Worm (Caenorhabditis elegans): ENCODE data around the gene M117.4.

M117.4 gene

DNA sequence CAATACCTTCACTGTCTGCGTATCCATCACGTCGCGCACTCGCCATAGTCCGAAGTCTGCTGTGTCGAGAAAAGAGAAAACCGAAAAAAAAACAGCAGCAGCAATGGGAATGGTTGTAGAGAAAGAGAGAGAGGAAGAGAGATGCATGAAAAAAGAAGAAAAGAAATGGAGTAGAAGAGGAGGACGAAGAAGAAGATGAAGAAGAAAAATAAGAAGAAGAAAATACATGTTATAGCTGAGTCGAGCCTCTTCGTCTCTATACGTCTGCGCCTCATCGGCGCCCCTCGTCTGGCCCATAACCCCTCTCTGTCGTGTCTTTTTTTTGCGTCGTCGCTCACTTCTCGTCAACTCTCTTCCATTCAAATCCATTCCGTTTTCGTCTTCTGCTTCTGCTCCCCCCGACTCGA lies 23.6 kb downstream of the M117.4 start (continued):
- TF ChIP-seq nhr-12 (tag; optimal IDR thresholded peaks at IDR 0.05): no peak
- peak; percentile 14 for TF ChIP-seq tbx-2 (tag; optimal IDR thresholded peaks at IDR 0.05)
- TF ChIP-seq nhr-43 (tag; optimal IDR thresholded peaks at IDR 0.05; ENCODE audit: poor library complexity, severe bottlenecking): peak; percentile 4
- no peak for TF ChIP-seq unc-39 (tag; optimal IDR thresholded peaks at IDR 0.05)
- TF ChIP-seq unc-62 (GFP tag; optimal IDR thresholded peaks at IDR 0.05): peak; percentile 35
- TF ChIP-seq daf-12 (tag; optimal IDR thresholded peaks at IDR 0.05): no peak
- TF ChIP-seq lsy-12 (tag; optimal IDR thresholded peaks at IDR 0.05): peak; percentile 42
- TF ChIP-seq fkh-10 (GFP tag; optimal IDR thresholded peaks at IDR 0.05): peak; percentile 74
- no peak for TF ChIP-seq ceh-9 (tag; optimal IDR thresholded peaks at IDR 0.05)
- peak; percentile 51 for TF ChIP-seq R02D3.7 (tag; optimal IDR thresholded peaks at IDR 0.05)
- no peak for TF ChIP-seq ama-1 (optimal IDR thresholded peaks at IDR 0.05)
- peak; percentile 44 for TF ChIP-seq zag-1 (tag; optimal IDR thresholded peaks at IDR 0.05)
- peak; percentile 59 for TF ChIP-seq nhr-25 (tag; optimal IDR thresholded peaks at IDR 0.05)
- TF ChIP-seq eor-1 (tag; optimal IDR thresholded peaks at IDR 0.05): no peak
- no peak for TF ChIP-seq pqm-1 (tag; optimal IDR thresholded peaks at IDR 0.05)
- no peak for TF ChIP-seq nhr-67 (tag; optimal IDR thresholded peaks at IDR 0.05)
- TF ChIP-seq ceh-82 (tag; optimal IDR thresholded peaks at IDR 0.05): peak; percentile 17
- no peak for TF ChIP-seq fkh-2 (tag; optimal IDR thresholded peaks at IDR 0.05)

DNA sequence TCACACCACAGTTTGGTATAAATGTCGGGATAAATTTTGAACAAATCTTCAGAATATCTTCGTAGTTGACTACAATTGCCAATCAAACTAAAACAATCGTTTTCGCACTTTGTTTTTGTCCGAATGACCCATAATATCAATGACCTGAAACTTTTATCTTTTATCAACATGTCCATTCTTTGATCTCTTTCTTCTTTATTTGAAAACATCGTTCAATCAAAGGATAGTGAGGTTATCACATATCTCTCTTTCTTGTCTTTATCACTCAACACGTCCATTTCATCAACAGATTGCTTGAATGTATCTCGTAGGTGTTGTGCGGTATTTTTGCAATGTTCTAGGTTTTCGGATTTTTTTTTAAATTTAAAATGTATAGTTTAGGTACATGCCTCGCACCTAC lies 24.3 kb downstream of the M117.4 start:
- TF ChIP-seq unc-62 (GFP tag; optimal IDR thresholded peaks at IDR 0.05): no peak
- TF ChIP-seq nhr-43 (tag; optimal IDR thresholded peaks at IDR 0.05; ENCODE audit: poor library complexity, severe bottlenecking): peak; percentile 69
- no peak for TF ChIP-seq ZK546.5 (tag; optimal IDR thresholded peaks at IDR 0.05)
- no peak for TF ChIP-seq ama-1 (optimal IDR thresholded peaks at IDR 0.05)
- peak; percentile 28 for TF ChIP-seq nhr-25 (tag; optimal IDR thresholded peaks at IDR 0.05)
- no peak for TF ChIP-seq pqm-1 (tag; optimal IDR thresholded peaks at IDR 0.05)
- TF ChIP-seq fkh-10 (GFP tag; optimal IDR thresholded peaks at IDR 0.05): no peak
- TF ChIP-seq mml-1 (tag; optimal IDR thresholded peaks at IDR 0.05): no peak
- peak; percentile 84 for TF ChIP-seq nhr-23 (tag; optimal IDR thresholded peaks at IDR 0.05)
- no peak for TF ChIP-seq ceh-82 (tag; optimal IDR thresholded peaks at IDR 0.05)
- no peak for TF ChIP-seq ceh-9 (tag; optimal IDR thresholded peaks at IDR 0.05)
- TF ChIP-seq fkh-2 (tag; optimal IDR thresholded peaks at IDR 0.05): no peak
- no peak for TF ChIP-seq lsy-12 (tag; optimal IDR thresholded peaks at IDR 0.05)
- peak in 2 of 3 experiments; percentile 42 to 67 for TF ChIP-seq elt-3 (tag; optimal IDR thresholded peaks at IDR 0.05)

ce11 chrIV:11804053-11804452 lies 29.3 kb downstream of the M117.4 start, which contains the start of gene H01G02.1:
Gene H01G02.1 (minus strand): TSS chrIV:11804153.
- no peak for TF ChIP-seq ceh-9 (tag; optimal IDR thresholded peaks at IDR 0.05)
- TF ChIP-seq lin-39 (tag; optimal IDR thresholded peaks at IDR 0.05): no peak
- TF ChIP-seq nhr-28 (tag; optimal IDR thresholded peaks at IDR 0.05): no peak
- TF ChIP-seq snpc-4 (tag; optimal IDR thresholded peaks at IDR 0.05): no peak
- TF ChIP-seq ceh-28 (tag; optimal IDR thresholded peaks at IDR 0.05): no peak
- no peak for TF ChIP-seq egl-27 (tag; optimal IDR thresholded peaks at IDR 0.05)
- TF ChIP-seq jun-1 (tag; optimal IDR thresholded peaks at IDR 0.05): no peak
- TF ChIP-seq ztf-4 (tag; optimal IDR thresholded peaks at IDR 0.05): no peak
- no peak for TF ChIP-seq nhr-43 (tag; optimal IDR thresholded peaks at IDR 0.05; ENCODE audit: poor library complexity, severe bottlenecking)
- no peak for TF ChIP-seq tbx-2 (tag; optimal IDR thresholded peaks at IDR 0.05)

DNA sequence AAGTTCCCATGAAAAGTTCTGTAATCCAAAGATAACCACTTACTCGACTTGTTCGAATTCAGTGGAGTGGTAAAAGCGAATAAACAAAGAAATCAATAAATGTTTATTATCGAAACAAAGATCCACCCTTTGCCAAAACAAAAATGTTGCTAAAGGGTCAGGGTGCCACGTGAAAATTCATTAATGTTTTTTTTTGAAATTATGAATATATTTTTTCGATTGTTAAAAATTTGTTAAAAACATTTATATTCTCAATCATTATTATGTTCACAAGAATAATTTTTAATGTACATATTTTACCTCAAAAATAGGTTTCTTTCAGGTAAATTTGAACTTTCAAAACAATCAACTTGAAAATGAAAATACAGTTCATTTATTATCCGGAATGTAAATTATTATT lies 30.3 kb downstream of the M117.4 start, which contains the start of gene H01G02.4:
Gene H01G02.4, minus strand, starts transcription at position 101 of the 400 bp plus-strand sequence.
- no peak for TF ChIP-seq aly-2 (tag; optimal IDR thresholded peaks at IDR 0.05)
- TF ChIP-seq egl-27 (tag; optimal IDR thresholded peaks at IDR 0.05): no peak
- TF ChIP-seq nhr-11 (tag; optimal IDR thresholded peaks at IDR 0.05): no peak
- no peak for TF ChIP-seq ceh-9 (tag; optimal IDR thresholded peaks at IDR 0.05)
- no peak for TF ChIP-seq nhr-237 (tag; optimal IDR thresholded peaks at IDR 0.05)
- TF ChIP-seq R02D3.7 (tag; optimal IDR thresholded peaks at IDR 0.05): no peak

DNA sequence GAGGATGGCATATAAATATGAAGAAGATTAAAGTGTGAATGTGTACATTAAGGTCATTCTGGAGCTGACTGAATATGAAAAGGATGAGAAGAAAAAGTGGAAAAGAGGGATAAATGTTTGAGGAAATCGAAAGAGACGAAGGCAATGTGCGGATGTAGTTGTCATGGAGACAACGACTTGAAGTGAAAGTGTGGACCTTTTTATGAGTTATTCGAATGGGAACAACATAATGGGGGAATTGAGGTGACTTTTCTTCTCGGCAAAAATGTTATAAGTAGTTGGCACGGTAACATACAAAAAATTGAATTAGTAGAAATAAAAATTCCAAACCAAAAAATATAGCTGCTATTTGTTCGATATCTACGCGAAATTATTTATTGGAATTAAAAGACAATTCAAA lies 32.3 kb downstream of the M117.4 start, which contains the start of gene dyf-18:
Gene dyf-18, minus strand, starts transcription at position 101 of the 400 bp plus-strand sequence.
- TF ChIP-seq lsy-12 (tag; optimal IDR thresholded peaks at IDR 0.05) (no peak), ztf-11 (tag; optimal IDR thresholded peaks at IDR 0.05) (no peak), nhr-23 (tag; optimal IDR thresholded peaks at IDR 0.05) (no peak), nhr-237 (tag; optimal IDR thresholded peaks at IDR 0.05) (no peak), nhr-77 (tag; optimal IDR thresholded peaks at IDR 0.05) (no peak), elt-2 (tag; optimal IDR thresholded peaks at IDR 0.05) (no peak), lin-15B (tag; optimal IDR thresholded peaks at IDR 0.05) (no peak), mdl-1 (tag; optimal IDR thresholded peaks at IDR 0.05) (no peak), nhr-76 (tag; optimal IDR thresholded peaks at IDR 0.05) (no peak), fkh-10 (GFP tag; optimal IDR thresholded peaks at IDR 0.05) (no peak), ztf-4 (tag; optimal IDR thresholded peaks at IDR 0.05) (no peak), elt-3 (tag; optimal IDR thresholded peaks at IDR 0.05) (no peak), sea-2 (GFP tag; optimal IDR thresholded peaks at IDR 0.05) (no peak), ceh-28 (tag; optimal IDR thresholded peaks at IDR 0.05) (no peak), unc-62 (GFP tag; optimal IDR thresholded peaks at IDR 0.05) (no peak), pqm-1 (tag; optimal IDR thresholded peaks at IDR 0.05) (no peak)

Measured in whole organism, L3 larva.